Worm (Caenorhabditis elegans) whole organism, L1 larva: ENCODE data around the gene F20D6.10.

ENCODE experiments used
- C04F5.9 ChIP-seq: sonication (generic microtip); optimal IDR thresholded peaks from 2 replicates; lab custom pipeline; 2016; ENCODE audit warnings: missing genetic modification characterization, missing compliant biosample characterization
- C16A3.4 ChIP-seq: fragments of 150-350 bp; optimal IDR thresholded peaks from 2 replicates; lab custom pipeline; 2014; ENCODE audit warnings: missing biosample characterization, missing genetic modification characterization
- C34B4.2 ChIP-seq: sonication (generic microtip); optimal IDR thresholded peaks from 2 replicates; lab custom pipeline; 2017; ENCODE audit warnings: mild to moderate bottlenecking, missing genetic modification characterization, missing compliant biosample characterization
- F16B12.6 ChIP-seq: fragments of 150-350 bp; optimal IDR thresholded peaks from 2 replicates; lab custom pipeline; 2014; ENCODE audit warnings: missing biosample characterization, missing genetic modification characterization
- aha-1 ChIP-seq: fragments of 150-350 bp; optimal IDR thresholded peaks from 2 replicates; lab custom pipeline; 2014; ENCODE audit warnings: missing biosample characterization, missing genetic modification characterization
- aly-2 ChIP-seq: fragments of 150-350 bp; optimal IDR thresholded peaks from 2 replicates; lab custom pipeline; 2014; ENCODE audit warnings: missing biosample characterization, missing genetic modification characterization
- blmp-1 ChIP-seq: fragments of 150-350 bp; optimal IDR thresholded peaks from 2 replicates; lab custom pipeline; 2014; ENCODE audit warnings: missing biosample characterization, missing genetic modification characterization
- ceh-8 ChIP-seq: fragments of 200-800 bp; sonication (Bioruptor generic); optimal IDR thresholded peaks from 2 replicates; lab custom pipeline; 2018; ENCODE audit warnings: mild to moderate bottlenecking, missing genetic modification characterization, moderate library complexity, missing compliant biosample characterization
- ceh-82 ChIP-seq, 3 experiments: fragments of 150-350 bp in 1 of 3; sonication (generic microtip) in 2 of 3; optimal IDR thresholded peaks; 2 replicates each; lab custom pipeline; 2014 to 2017; ENCODE audit warnings: missing biosample characterization in 3 of 3, missing genetic modification characterization in 3 of 3
- ceh-88 ChIP-seq: fragments of 200-800 bp; sonication (Bioruptor generic); IDR thresholded peaks from 2 replicates; pipeline ENCODE4 v1.3.6; 2022; ENCODE audit warnings: missing genetic modification characterization, missing compliant biosample characterization
- ceh-90 ChIP-seq: sonication (generic microtip); optimal IDR thresholded peaks from 2 replicates; lab custom pipeline; 2016; ENCODE audit warnings: missing genetic modification characterization, missing compliant biosample characterization
- dpl-1 ChIP-seq, 3 experiments: fragments of 150-350 bp in 2 of 3; sonication (generic microtip) in 1 of 3; optimal IDR thresholded peaks; 2 replicates each; lab custom pipeline; 2014 to 2017; ENCODE audit warnings: missing biosample characterization in 3 of 3, missing genetic modification characterization in 3 of 3, missing genetic modification reagents in 3 of 3
- dsc-1 ChIP-seq: sonication (generic microtip); optimal IDR thresholded peaks from 2 replicates; lab custom pipeline; 2016; ENCODE audit warnings: mild to moderate bottlenecking, missing genetic modification characterization, missing compliant biosample characterization
- efl-1 ChIP-seq, 4 experiments: fragments of 150-350 bp; optimal IDR thresholded peaks in 3 of 4; peaks in 1 of 4; 1 replicate in 1 of 4; 2 replicates in 3 of 4; lab custom pipeline; 2014; ENCODE audit warnings: missing biosample characterization in 2 of 4, missing genetic modification characterization in 2 of 4, missing genetic modification reagents in 2 of 4
- efl-3 ChIP-seq: fragments of 200-800 bp; sonication (Bioruptor generic); optimal IDR thresholded peaks from 2 replicates; lab custom pipeline; 2018; ENCODE audit warnings: mild to moderate bottlenecking, missing genetic modification characterization, missing compliant biosample characterization
- elt-3 ChIP-seq, 6 experiments: fragments of 150-350 bp in 1 of 6; sonication (generic microtip); optimal IDR thresholded peaks; 2 replicates each; lab custom pipeline; 2017 to 2018; ENCODE audit warnings: missing biosample characterization in 6 of 6, missing genetic modification characterization in 6 of 6, inconsistent platforms in 1 of 6
- ets-5 ChIP-seq: fragments of 200-800 bp; sonication (Bioruptor generic); IDR thresholded peaks from 2 replicates; pipeline ENCODE4 v1.3.6; 2022; ENCODE audit warnings: missing genetic modification characterization, missing compliant biosample characterization
- fkh-4 ChIP-seq: sonication (generic microtip); optimal IDR thresholded peaks from 2 replicates; lab custom pipeline; 2016; ENCODE audit warnings: missing compliant biosample characterization, missing genetic modification characterization, borderline replicate concordance
- fkh-8 ChIP-seq: sonication (generic microtip); optimal IDR thresholded peaks from 2 replicates; lab custom pipeline; 2016; ENCODE audit warnings: mild to moderate bottlenecking, missing genetic modification characterization, missing compliant biosample characterization
- grh-1 ChIP-seq: fragments of 200-800 bp; sonication (Bioruptor generic); IDR thresholded peaks from 2 replicates; pipeline ENCODE4 v1.3.6; 2022; ENCODE audit warnings: missing genetic modification reagents, missing genetic modification characterization, missing compliant biosample characterization
- hpl-2 ChIP-seq: fragments of 150-350 bp; optimal IDR thresholded peaks from 2 replicates; lab custom pipeline; 2014; ENCODE audit warnings: missing biosample characterization, missing genetic modification reagents, missing genetic modification characterization
- irx-1 ChIP-seq: sonication (generic microtip); optimal IDR thresholded peaks from 2 replicates; lab custom pipeline; 2016; ENCODE audit warnings: missing genetic modification characterization, missing compliant biosample characterization
- isw-1 ChIP-seq: fragments of 200-800 bp; sonication (Bioruptor generic); IDR thresholded peaks from 2 replicates; pipeline ENCODE4 v1.3.6; 2022; ENCODE audit warnings: missing genetic modification characterization, missing compliant biosample characterization
- jun-1 ChIP-seq: fragments of 150-350 bp; optimal IDR thresholded peaks from 2 replicates; lab custom pipeline; 2014; ENCODE audit warnings: missing biosample characterization, missing genetic modification reagents, missing genetic modification characterization
- lin-13 ChIP-seq: fragments of 150-350 bp; optimal IDR thresholded peaks from 2 replicates; lab custom pipeline; 2014; ENCODE audit warnings: missing biosample characterization, missing genetic modification reagents, missing genetic modification characterization
- lin-14 ChIP-seq: fragments of 200-800 bp; sonication (Bioruptor generic); optimal IDR thresholded peaks from 2 replicates; lab custom pipeline; 2018; ENCODE audit warnings: mild to moderate bottlenecking, missing genetic modification characterization, moderate library complexity, missing compliant biosample characterization
- lin-35 ChIP-seq, 2 experiments: fragments of 150-350 bp; optimal IDR thresholded peaks; 2 replicates each; lab custom pipeline; 2014; ENCODE audit warnings: missing biosample characterization in 2 of 2, missing genetic modification characterization in 2 of 2, missing genetic modification reagents in 2 of 2
- mdl-1 ChIP-seq, 2 experiments: fragments of 150-350 bp; optimal IDR thresholded peaks; 2 replicates each; lab custom pipeline; 2014 to 2017; ENCODE audit warnings: missing biosample characterization in 2 of 2, missing genetic modification characterization in 2 of 2, inconsistent platforms in 1 of 2
- mep-1 ChIP-seq: fragments of 150-350 bp; optimal IDR thresholded peaks from 2 replicates; lab custom pipeline; 2014; ENCODE audit warnings: missing biosample characterization, missing genetic modification characterization
- nhr-12 ChIP-seq: sonication (generic microtip); optimal IDR thresholded peaks from 2 replicates; lab custom pipeline; 2017; ENCODE audit warnings: missing biosample characterization, missing genetic modification characterization
- nhr-20 ChIP-seq: sonication (generic microtip); optimal IDR thresholded peaks from 2 replicates; lab custom pipeline; 2016; ENCODE audit warnings: mild to moderate bottlenecking, missing genetic modification characterization, missing compliant biosample characterization
- nhr-237 ChIP-seq: fragments of 150-350 bp; optimal IDR thresholded peaks from 2 replicates; lab custom pipeline; 2014; ENCODE audit warnings: missing biosample characterization, missing genetic modification characterization
- nhr-28 ChIP-seq: fragments of 150-350 bp; optimal IDR thresholded peaks from 2 replicates; lab custom pipeline; 2014; ENCODE audit warnings: missing biosample characterization, missing genetic modification characterization
- nhr-47 ChIP-seq: sonication (generic microtip); optimal IDR thresholded peaks from 2 replicates; lab custom pipeline; 2016; ENCODE audit warnings: mild to moderate bottlenecking, missing genetic modification characterization, moderate library complexity, missing compliant biosample characterization
- nhr-71 ChIP-seq: sonication (generic microtip); optimal IDR thresholded peaks from 2 replicates; lab custom pipeline; 2016; ENCODE audit warnings: mild to moderate bottlenecking, missing genetic modification characterization, moderate library complexity, missing compliant biosample characterization
- nhr-76 ChIP-seq: sonication (generic microtip); optimal IDR thresholded peaks from 2 replicates; lab custom pipeline; 2017; ENCODE audit warnings: missing biosample characterization, missing genetic modification characterization
- nhr-84 ChIP-seq: sonication (generic microtip); optimal IDR thresholded peaks from 2 replicates; lab custom pipeline; 2017; ENCODE audit warnings: missing biosample characterization, missing genetic modification characterization
- nhr-85 ChIP-seq: sonication (generic microtip); peaks from one replicate; lab custom pipeline; 2016; ENCODE audit warnings: missing genetic modification characterization, inconsistent platforms, missing compliant biosample characterization
- nhr-90 ChIP-seq: sonication (generic microtip); optimal IDR thresholded peaks from 2 replicates; lab custom pipeline; 2016; ENCODE audit warnings: mild to moderate bottlenecking, missing genetic modification characterization, missing compliant biosample characterization; ENCODE audit not compliant: poor library complexity
- pag-3 ChIP-seq: sonication (generic microtip); optimal IDR thresholded peaks from 2 replicates; lab custom pipeline; 2017; ENCODE audit warnings: missing genetic modification characterization, mild to moderate bottlenecking, missing compliant biosample characterization, antibody characterized with exemption, borderline replicate concordance; ENCODE audit not compliant: insufficient read depth
- snu-23 ChIP-seq: sonication (generic microtip); optimal IDR thresholded peaks from 2 replicates; lab custom pipeline; 2016; ENCODE audit warnings: missing genetic modification characterization, missing compliant biosample characterization
- tbx-2 ChIP-seq: sonication (generic microtip); optimal IDR thresholded peaks from 2 replicates; lab custom pipeline; 2016; ENCODE audit warnings: missing genetic modification characterization, missing compliant biosample characterization
- tlp-1 ChIP-seq: fragments of 150-350 bp; optimal IDR thresholded peaks from 2 replicates; lab custom pipeline; 2014; ENCODE audit warnings: missing biosample characterization, missing genetic modification characterization
- unc-130 ChIP-seq: fragments of 150-350 bp; optimal IDR thresholded peaks from 2 replicates; lab custom pipeline; 2017; ENCODE audit warnings: missing biosample characterization, missing genetic modification characterization, inconsistent platforms
- unc-30 ChIP-seq: sonication (generic microtip); optimal IDR thresholded peaks from 2 replicates; lab custom pipeline; 2017; ENCODE audit warnings: missing biosample characterization, missing genetic modification characterization
- unc-62 ChIP-seq: fragments of 150-350 bp; optimal IDR thresholded peaks from 2 replicates; lab custom pipeline; 2014; ENCODE audit warnings: missing biosample characterization, missing genetic modification reagents, missing genetic modification characterization
- unc-98 ChIP-seq: fragments of 200-800 bp; sonication (Bioruptor generic); IDR thresholded peaks from 2 replicates; pipeline ENCODE4 v1.3.6; 2022; ENCODE audit warnings: missing genetic modification characterization, missing compliant biosample characterization
- vab-15 ChIP-seq: sonication (generic microtip); optimal IDR thresholded peaks from 2 replicates; lab custom pipeline; 2017; ENCODE audit warnings: missing genotype, mild to moderate bottlenecking, missing genetic modification characterization, missing compliant biosample characterization
- zag-1 ChIP-seq: fragments of 150-350 bp; optimal IDR thresholded peaks from 2 replicates; lab custom pipeline; 2014; ENCODE audit warnings: missing biosample characterization, missing genetic modification characterization

Gene F20D6.10

ce11 chrV:8239928-8240327 is 44.2 kb upstream of the F20D6.10 start, which contains the start of gene C16D9.3:
Gene C16D9.3 (minus strand): TSS chrV:8240028.
- no peak for TF ChIP-seq F16B12.6 (tag; lab: Kevin White, UChicago)
- no peak for TF ChIP-seq hpl-2 (GFP tag; lab: Kevin White, UChicago)
- no peak for TF ChIP-seq mep-1 (tag; lab: Kevin White, UChicago)

- TF ChIP-seq efl-1 (optimal IDR thresholded peaks at IDR 0.05; lab: Kevin White, UChicago) (no peak), efl-1 (GFP tag; optimal IDR thresholded peaks at IDR 0.05 in 1 of 2; lab: Kevin White, UChicago) (peak in 1 of 2 experiments; percentile 80), unc-30 (tag; lab: Kevin White, UChicago) (no peak), lin-35 (GFP tag; optimal IDR thresholded peaks at IDR 0.05; lab: Kevin White, UChicago) (peak in 1 of 2 experiments; percentile 23), nhr-20 (peak; percentile 16), blmp-1 (tag; lab: Kevin White, UChicago) (peak; percentile 42), irx-1 (tag; lab: Kevin White, UChicago) (no peak), vab-15 (no peak), mep-1 (tag; lab: Kevin White, UChicago) (peak; percentile 9), pag-3 (tag; lab: Kevin White, UChicago) (no peak), mdl-1 (tag; optimal IDR thresholded peaks at IDR 0.05; lab: Kevin White, UChicago) (no peak), isw-1 (GFP tag; lab: Robert Waterston, UW) (no peak), snu-23 (GFP tag; lab: Kevin White, UChicago) (peak; percentile 44), nhr-84 (no peak), elt-3 (tag; optimal IDR thresholded peaks at IDR 0.05; lab: Kevin White, UChicago) (peak in 4 of 6 experiments; percentile 15 to 63 (median 26)), nhr-85 (tag; lab: Kevin White, UChicago) (peak; percentile 63), aha-1 (tag; lab: Kevin White, UChicago) (no peak), C04F5.9 (no peak), nhr-71 (peak; percentile 18)
These were observed 42.6 kb upstream of the F20D6.10 start, which contains the start of gene rol-3 for ce11 chrV:8238290-8238689. Gene rol-3 (minus strand): TSS chrV:8238409.

ce11 chrV:8235331-8235730 is 39.6 kb upstream of the F20D6.10 start:
- TF ChIP-seq C16A3.4, result peak; percentile 46
- TF ChIP-seq dpl-1 (GFP tag; optimal IDR thresholded peaks at IDR 0.05; lab: Kevin White, UChicago), result peak in 2 of 3 experiments; percentile 24 to 40
- TF ChIP-seq lin-14 (GFP tag; lab: Kevin White, UChicago), result no peak
- no peak for TF ChIP-seq fkh-4 (tag; lab: Kevin White, UChicago)
- peak; percentile 48 for TF ChIP-seq nhr-20
- TF ChIP-seq dsc-1 (tag; lab: Kevin White, UChicago), result no peak
- no peak for TF ChIP-seq nhr-76
- TF ChIP-seq ceh-8 (GFP tag; lab: Kevin White, UChicago), result no peak
- no peak for TF ChIP-seq nhr-237 (tag; lab: Kevin White, UChicago)
- TF ChIP-seq C34B4.2 (tag; lab: Kevin White, UChicago), result no peak
- peak; percentile 21 for TF ChIP-seq lin-13
- no peak for TF ChIP-seq C04F5.9
- no peak for TF ChIP-seq fkh-8 (tag; lab: Kevin White, UChicago)
- no peak for TF ChIP-seq pag-3 (tag; lab: Kevin White, UChicago)
- no peak for TF ChIP-seq nhr-12 (tag; lab: Kevin White, UChicago)
- TF ChIP-seq jun-1 (tag; lab: Kevin White, UChicago), result no peak
- TF ChIP-seq ceh-82 (tag; optimal IDR thresholded peaks at IDR 0.05; lab: Kevin White, UChicago), result peak in 1 of 3 experiments; percentile 23
- peak; percentile 44 for TF ChIP-seq nhr-90 (tag; lab: Kevin White, UChicago)
- no peak for TF ChIP-seq unc-98
- TF ChIP-seq efl-3, result no peak
- TF ChIP-seq unc-30 (tag; lab: Kevin White, UChicago), result no peak
- TF ChIP-seq tlp-1 (tag; lab: Kevin White, UChicago), result no peak
- TF ChIP-seq unc-130 (tag; lab: Kevin White, UChicago), result no peak
- TF ChIP-seq unc-62 (GFP tag; lab: Kevin White, UChicago), result no peak
- peak; percentile 24 for TF ChIP-seq nhr-47 (tag; lab: Kevin White, UChicago)
- TF ChIP-seq aha-1 (tag; lab: Kevin White, UChicago), result no peak
- no peak for TF ChIP-seq tbx-2 (tag; lab: Kevin White, UChicago)
- no peak for TF ChIP-seq aly-2
- TF ChIP-seq ceh-88, result no peak
- no peak for TF ChIP-seq zag-1 (tag; lab: Kevin White, UChicago)
- no peak for TF ChIP-seq ets-5 (GFP tag; lab: Robert Waterston, UW)
- peak; percentile 63 for TF ChIP-seq snu-23 (GFP tag; lab: Kevin White, UChicago)
- no peak for TF ChIP-seq ceh-90 (tag; lab: Kevin White, UChicago)
- TF ChIP-seq nhr-28 (tag; lab: Kevin White, UChicago), result no peak
- TF ChIP-seq grh-1 (GFP tag; lab: Robert Waterston, UW), result no peak
